Fruit fly (Drosophila melanogaster): Measurements from ENCODE around the gene CG8159.

- peak; percentile 55 for TF ChIP-seq br (GFP tag; optimal IDR thresholded peaks at IDR 0.05)
- TF ChIP-seq Sp1 (GFP tag; optimal IDR thresholded peaks at IDR 0.05) = peak; percentile 88
- TF ChIP-seq sage (GFP tag; optimal IDR thresholded peaks at IDR 0.05) = peak; percentile 60
- no peak for TF ChIP-seq Myc (optimal IDR thresholded peaks at IDR 0.05)
- TF ChIP-seq tai (GFP tag; optimal IDR thresholded peaks at IDR 0.05) = no peak
- TF ChIP-seq OdsH (GFP tag; optimal IDR thresholded peaks at IDR 0.05) = peak; percentile 77
- TF ChIP-seq sv (GFP tag; optimal IDR thresholded peaks at IDR 0.05) = no peak
- peak; percentile 6 for TF ChIP-seq CG32264 (GFP tag; optimal IDR thresholded peaks at IDR 0.05)
- no peak for TF ChIP-seq Abd-B (GFP tag; optimal IDR thresholded peaks at IDR 0.05)
- no peak for TF ChIP-seq Jra (GFP tag; optimal IDR thresholded peaks at IDR 0.05)
Measured at dm6 chr3R:8747871-8748775, 21.5 kb downstream of the CG8159 start.
